Worm (Caenorhabditis elegans): Measurements from ENCODE around the gene col-101.

- TF ChIP-seq ztf-29 (GFP tag; IDR thresholded peaks at IDR 0.05) (no peak), flt-1 (GFP tag; IDR thresholded peaks at IDR 0.05) (no peak), T22C8.4 (GFP tag; IDR thresholded peaks at IDR 0.05) (no peak)
These were observed 34.9 kb downstream of the col-101 start for ce11 chrIV:291851-292367.
